Fruit fly (Drosophila melanogaster): Measurements from ENCODE around the gene Cpr35B.

Cpr35B gene

DNA sequence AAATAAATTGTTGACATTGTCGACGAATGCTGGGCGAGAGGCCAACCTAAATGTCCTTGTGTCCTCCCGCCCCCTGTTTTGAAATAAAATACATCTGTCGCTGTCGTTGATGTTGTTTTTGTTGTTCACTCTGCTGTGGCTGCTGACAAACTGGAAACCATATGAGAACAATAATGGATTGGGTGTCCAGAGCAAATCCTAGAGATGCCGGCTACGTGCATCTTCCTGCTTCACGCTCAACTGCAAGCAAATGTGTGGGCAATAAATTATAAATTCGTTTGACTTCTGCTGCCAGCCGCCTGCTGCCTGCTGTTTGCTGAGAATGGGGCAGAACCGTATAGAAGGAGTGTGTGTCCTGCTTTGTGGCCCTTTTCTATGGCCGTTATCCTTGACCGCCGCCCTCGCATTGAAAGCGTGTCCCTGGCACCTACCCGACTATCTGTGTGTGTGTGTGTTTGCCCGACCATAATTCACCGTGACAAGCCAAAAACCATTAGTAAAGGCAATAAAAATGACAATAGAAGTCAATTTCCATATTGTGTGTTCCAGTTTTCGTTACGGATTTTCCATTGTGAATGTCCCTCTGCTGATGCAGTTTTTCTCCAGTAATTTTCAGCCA is 18.8 kb upstream of the Cpr35B start:
- peak; percentile 34 for TF ChIP-seq cg (GFP tag; optimal IDR thresholded peaks at IDR 0.05)
- no peak for TF ChIP-seq knrl (GFP tag; IDR thresholded peaks at IDR 0.05; ENCODE audit: partially characterized antibody)
- TF ChIP-seq D (optimal IDR thresholded peaks at IDR 0.05): peak; percentile 99
- peak; percentile 16 for TF ChIP-seq D (GFP tag; optimal IDR thresholded peaks at IDR 0.05)
- TF ChIP-seq hth (optimal IDR thresholded peaks at IDR 0.05): peak; percentile 39
- peak; percentile 70 for TF ChIP-seq CG4360 (GFP tag; IDR thresholded peaks at IDR 0.05)
- peak; percentile 75 for TF ChIP-seq gsb-n (tag; optimal IDR thresholded peaks at IDR 0.05)
- no peak for TF ChIP-seq pb (GFP tag; optimal IDR thresholded peaks at IDR 0.05)
- TF ChIP-seq Asciz (GFP tag; optimal IDR thresholded peaks at IDR 0.05): no peak
- TF ChIP-seq CG17912 (GFP tag; optimal IDR thresholded peaks at IDR 0.05): no peak
- TF ChIP-seq Fer3 (tag; optimal IDR thresholded peaks at IDR 0.05): no peak
- peak; percentile 92 for TF ChIP-seq zen (tag; optimal IDR thresholded peaks at IDR 0.05)
- no peak for TF ChIP-seq CG1529 (GFP tag; optimal IDR thresholded peaks at IDR 0.05)
- peak; percentile 99 for TF ChIP-seq twi (tag; optimal IDR thresholded peaks at IDR 0.05)
- TF ChIP-seq kni (GFP tag; optimal IDR thresholded peaks at IDR 0.05): peak; percentile 40
- peak in 1 of 2 experiments; percentile 97 for TF ChIP-seq tll (GFP tag; optimal IDR thresholded peaks at IDR 0.05)
- peak; percentile 33 for TF ChIP-seq CG7271 (tag; optimal IDR thresholded peaks at IDR 0.05)
- TF ChIP-seq CG31224 (GFP tag; IDR thresholded peaks at IDR 0.05): 0 out of 2 replicates have a peak, but pooled peaks have one; percentile 21
- no peak for TF ChIP-seq en (GFP tag; optimal IDR thresholded peaks at IDR 0.05)
- TF ChIP-seq Hsf (GFP tag; optimal IDR thresholded peaks at IDR 0.05): no peak
- TF ChIP-seq CG2712 (tag; optimal IDR thresholded peaks at IDR 0.05): peak; percentile 17
- TF ChIP-seq CG1647 (GFP tag; optimal IDR thresholded peaks at IDR 0.05): no peak
- no peak for TF ChIP-seq prd (optimal IDR thresholded peaks at IDR 0.05)
- TF ChIP-seq prd (GFP tag; IDR thresholded peaks at IDR 0.05): peak; percentile 67; the same call in 1 of the 3 replicates
- no peak for TF ChIP-seq fd64A (GFP tag; optimal IDR thresholded peaks at IDR 0.05)
- TF ChIP-seq fu2 (GFP tag; optimal IDR thresholded peaks at IDR 0.05): no peak
- TF ChIP-seq CG6689 (GFP tag; IDR thresholded peaks at IDR 0.05): 0 out of 2 replicates have a peak, but pooled peaks have one; percentile 11
- 0 out of 2 replicates have a peak, but pooled peaks have one; percentile 13 for TF ChIP-seq stc (GFP tag; IDR thresholded peaks at IDR 0.05)
- TF ChIP-seq cad (GFP tag; optimal IDR thresholded peaks at IDR 0.05): peak; percentile 91
- no peak for TF ChIP-seq CG3163 (GFP tag; optimal IDR thresholded peaks at IDR 0.05)
- no peak for TF ChIP-seq sisA (GFP tag; IDR thresholded peaks at IDR 0.05)
- no peak for TF ChIP-seq Atf-2 (GFP tag; optimal IDR thresholded peaks at IDR 0.05)
- peak; percentile 15 for TF ChIP-seq Hey (tag; optimal IDR thresholded peaks at IDR 0.05)
- TF ChIP-seq usp (GFP tag; optimal IDR thresholded peaks at IDR 0.05): no peak
- TF ChIP-seq odd (GFP tag; optimal IDR thresholded peaks at IDR 0.05): peak; percentile 32
- TF ChIP-seq CG9797 (GFP tag; optimal IDR thresholded peaks at IDR 0.05): no peak
- no peak for TF ChIP-seq Lpt (GFP tag; optimal IDR thresholded peaks at IDR 0.05)
- no peak for TF ChIP-seq lov (optimal IDR thresholded peaks at IDR 0.05)
- 0 out of 3 replicates have a peak, but pooled peaks have one; percentile 45 for TF ChIP-seq lov (GFP tag; IDR thresholded peaks at IDR 0.05)
- no peak for TF ChIP-seq caup (GFP tag; optimal IDR thresholded peaks at IDR 0.05; ENCODE audit: severe bottlenecking)
- TF ChIP-seq sens (GFP tag): no peak
- TF ChIP-seq pros (GFP tag; optimal IDR thresholded peaks at IDR 0.05): peak; percentile 52
- TF ChIP-seq Abd-B (GFP tag; optimal IDR thresholded peaks at IDR 0.05): peak; percentile 25
- no peak for TF ChIP-seq Lim3 (GFP tag; IDR thresholded peaks at IDR 0.05)
- peak; percentile 13 for TF ChIP-seq CG15479 (GFP tag; optimal IDR thresholded peaks at IDR 0.05)
- TF ChIP-seq sr (GFP tag; IDR thresholded peaks at IDR 0.05): no peak
- peak; percentile 2 for TF ChIP-seq ac (GFP tag; optimal IDR thresholded peaks at IDR 0.05)
- TF ChIP-seq CG14441 (GFP tag; IDR thresholded peaks at IDR 0.05): 0 out of 2 replicates have a peak, but pooled peaks have one; percentile 22
- peak; percentile 88 for TF ChIP-seq Kr (GFP tag; optimal IDR thresholded peaks at IDR 0.05)
- no peak for TF ChIP-seq eve (GFP tag; optimal IDR thresholded peaks at IDR 0.05)
- peak; percentile 9 for TF ChIP-seq da (GFP tag; optimal IDR thresholded peaks at IDR 0.05)

All from whole organism, embryonic.